Fruit fly (Drosophila melanogaster) whole organism, embryonic: ENCODE results near the gene glu.

Experiments
- CG10431 ChIP-seq: fragments of 200-800 bp; sonication (Bioruptor generic); optimal IDR thresholded peaks from 3 replicates; lab custom pipeline; 2018; ENCODE audit warnings: missing biosample characterization, mild to moderate bottlenecking, missing genetic modification characterization
- CG11093 ChIP-seq: fragments of 200-800 bp; sonication (Bioruptor generic); IDR thresholded peaks from 3 replicates; pipeline ENCODE4 v1.3.6; 2022; ENCODE audit warnings: missing biosample characterization, missing genetic modification characterization
- CG11560 ChIP-seq: fragments of 200-800 bp; sonication (Bioruptor generic); IDR thresholded peaks from 3 replicates; pipeline ENCODE4 v1.3.6; 2022; ENCODE audit warnings: missing biosample characterization, missing genetic modification characterization
- CG11696 ChIP-seq: fragments of 200-800 bp; sonication (Bioruptor generic); IDR thresholded peaks from 2 replicates; pipeline ENCODE4 v1.3.6; 2022; ENCODE audit warnings: missing biosample characterization, missing genetic modification characterization
- CG12659 ChIP-seq: fragments of 200-800 bp; sonication (Bioruptor generic); optimal IDR thresholded peaks from 3 replicates; lab custom pipeline; 2017; ENCODE audit warnings: mild to moderate bottlenecking, missing biosample characterization, missing genetic modification reagents, missing genetic modification characterization
- CG14860 ChIP-seq: fragments of 200-800 bp; sonication (Bioruptor generic); IDR thresholded peaks from 3 replicates; pipeline ENCODE4 v1.3.6; 2022; ENCODE audit warnings: missing biosample characterization, missing genetic modification characterization; ENCODE audit not compliant: partially characterized antibody
- CG16779 ChIP-seq: fragments of 200-800 bp; sonication (Bioruptor generic); IDR thresholded peaks from 2 replicates; pipeline ENCODE4 v1.3.6; 2022; ENCODE audit warnings: missing biosample characterization, missing genetic modification characterization
- CG16815 ChIP-seq: fragments of 200-800 bp; sonication (Bioruptor generic); optimal IDR thresholded peaks from 3 replicates; lab custom pipeline; 2017; ENCODE audit warnings: missing biosample characterization, mild to moderate bottlenecking, missing genetic modification characterization
- CG17802 ChIP-seq: fragments of 200-800 bp; sonication (Bioruptor generic); optimal IDR thresholded peaks from 2 replicates; lab custom pipeline; 2018; ENCODE audit warnings: missing biosample characterization, mild to moderate bottlenecking, missing genetic modification characterization, moderate library complexity
- CG18764 ChIP-seq: fragments of 200-800 bp; sonication (Bioruptor generic); optimal IDR thresholded peaks from 3 replicates; lab custom pipeline; 2016; ENCODE audit warnings: missing biosample characterization, missing genetic modification characterization
- CG32767 ChIP-seq: fragments of 200-800 bp; sonication (Bioruptor generic); IDR thresholded peaks from 2 replicates; pipeline ENCODE4 v1.3.6; 2022; ENCODE audit warnings: missing biosample characterization, missing genetic modification characterization
- CG3407 ChIP-seq: fragments of 200-800 bp; sonication (Bioruptor generic); optimal IDR thresholded peaks from 2 replicates; lab custom pipeline; 2018; ENCODE audit warnings: missing biosample characterization, mild to moderate bottlenecking, missing genetic modification characterization
- CG4282 ChIP-seq: fragments of 200-800 bp; sonication (Bioruptor generic); optimal IDR thresholded peaks from 2 replicates; lab custom pipeline; 2016; ENCODE audit warnings: missing biosample characterization, missing genetic modification characterization
- CG4360 ChIP-seq: fragments of 200-800 bp; sonication (Bioruptor generic); IDR thresholded peaks from 2 replicates; pipeline ENCODE4 v1.3.6; 2022; ENCODE audit warnings: missing biosample characterization, missing genetic modification characterization
- CG4617 ChIP-seq: fragments of 200-800 bp; sonication (Bioruptor generic); optimal IDR thresholded peaks from 3 replicates; lab custom pipeline; 2016; ENCODE audit warnings: missing biosample characterization, missing genetic modification characterization, borderline replicate concordance
- CG5245 ChIP-seq: fragments of 200-800 bp; sonication (Bioruptor generic); optimal IDR thresholded peaks from 3 replicates; lab custom pipeline; 2016; ENCODE audit warnings: missing biosample characterization, missing genetic modification characterization
- CG6689 ChIP-seq: fragments of 200-800 bp; sonication (Bioruptor generic); IDR thresholded peaks from 2 replicates; pipeline ENCODE4 v1.3.6; 2022; ENCODE audit warnings: missing biosample characterization, missing genetic modification characterization
- CG7745 ChIP-seq: fragments of 200-800 bp; sonication (Bioruptor generic); optimal IDR thresholded peaks from 2 replicates; lab custom pipeline; 2018; ENCODE audit warnings: missing biosample characterization, mild to moderate bottlenecking, missing genetic modification characterization, moderate library complexity
- Chrac-16 ChIP-seq: fragments of 200-800 bp; sonication (Bioruptor generic); optimal IDR thresholded peaks from 3 replicates; lab custom pipeline; 2016; ENCODE audit warnings: missing biosample characterization, missing genetic modification characterization
- Lim3 ChIP-seq: fragments of 200-800 bp; sonication (Bioruptor generic); IDR thresholded peaks from 2 replicates; pipeline ENCODE4 v1.3.6; 2022; ENCODE audit warnings: missing biosample characterization, missing genetic modification characterization
- MBD-R2 ChIP-seq: fragments of 200-800 bp; sonication (Bioruptor generic); IDR thresholded peaks from 2 replicates; pipeline ENCODE4 v1.3.6; 2022; ENCODE audit warnings: missing biosample characterization, missing genetic modification characterization
- Mad ChIP-seq: fragments of 200-800 bp; sonication (Bioruptor generic); optimal IDR thresholded peaks from 2 replicates; lab custom pipeline; 2016; ENCODE audit warnings: missing biosample characterization, missing genetic modification characterization
- NFAT ChIP-seq: fragments of 200-800 bp; sonication (Bioruptor generic); IDR thresholded peaks from 2 replicates; pipeline ENCODE4 v1.3.6; 2022; ENCODE audit warnings: missing biosample characterization, missing genetic modification characterization
- NK7.1 ChIP-seq: fragments of 200-800 bp; sonication (Bioruptor generic); optimal IDR thresholded peaks from 3 replicates; lab custom pipeline; 2016; ENCODE audit warnings: missing biosample characterization, missing genetic modification characterization
- Oli ChIP-seq: fragments of 200-800 bp; sonication (Bioruptor generic); optimal IDR thresholded peaks from 2 replicates; lab custom pipeline; 2018; ENCODE audit warnings: missing biosample characterization, mild to moderate bottlenecking, missing genetic modification characterization, moderate library complexity
- Poxn ChIP-seq: fragments of 200-800 bp; sonication (Bioruptor generic); IDR thresholded peaks from 2 replicates; pipeline ENCODE4 v1.3.6; 2022; ENCODE audit warnings: missing biosample characterization, missing genetic modification characterization
- Rfx ChIP-seq: fragments of 200-800 bp; sonication (Bioruptor generic); IDR thresholded peaks from 2 replicates; pipeline ENCODE4 v1.3.6; 2022; ENCODE audit warnings: missing biosample characterization, missing genetic modification characterization
- ase ChIP-seq: fragments of 200-800 bp; sonication (Bioruptor generic); IDR thresholded peaks from 3 replicates; pipeline ENCODE4 v1.3.6; 2022; ENCODE audit warnings: missing biosample characterization, missing genetic modification characterization
- bab2 ChIP-seq: fragments of 200-800 bp; sonication (Bioruptor generic); optimal IDR thresholded peaks from 2 replicates; lab custom pipeline; 2016; ENCODE audit warnings: missing biosample characterization, missing genetic modification characterization
- chm ChIP-seq: fragments of 200-800 bp; sonication (Bioruptor generic); IDR thresholded peaks from 2 replicates; pipeline ENCODE4 v1.3.6; 2022; ENCODE audit warnings: missing biosample characterization, missing genetic modification characterization
- disco-r ChIP-seq: fragments of 200-800 bp; sonication (Bioruptor generic); optimal IDR thresholded peaks from 2 replicates; lab custom pipeline; 2016; ENCODE audit warnings: missing biosample characterization, missing genetic modification characterization
- emc ChIP-seq: fragments of 200-800 bp; sonication (Bioruptor generic); optimal IDR thresholded peaks from 2 replicates; lab custom pipeline; 2016; ENCODE audit warnings: missing biosample characterization, missing genetic modification characterization
- gfzf ChIP-seq: fragments of 200-800 bp; sonication (Bioruptor generic); optimal IDR thresholded peaks from 2 replicates; lab custom pipeline; 2016; ENCODE audit warnings: missing biosample characterization, mild to moderate bottlenecking, missing genetic modification characterization, moderate library complexity
- gsb-n ChIP-seq: fragments of 200-800 bp; sonication (Bioruptor generic); optimal IDR thresholded peaks from 3 replicates; lab custom pipeline; 2018; ENCODE audit warnings: missing biosample characterization, mild to moderate bottlenecking, missing genetic modification characterization
- kni ChIP-seq: fragments of 200-800 bp; sonication (Bioruptor generic); optimal IDR thresholded peaks from 3 replicates; lab custom pipeline; 2017; ENCODE audit warnings: mild to moderate bottlenecking, missing biosample characterization, missing genetic modification reagents, missing genetic modification characterization
- nau ChIP-seq: fragments of 200-800 bp; sonication (Bioruptor generic); optimal IDR thresholded peaks from 3 replicates; lab custom pipeline; 2017; ENCODE audit warnings: missing biosample characterization, mild to moderate bottlenecking, missing genetic modification characterization, missing genetic modification reagents
- nom ChIP-seq: fragments of 200-800 bp; sonication (Bioruptor generic); optimal IDR thresholded peaks from 2 replicates; lab custom pipeline; 2017; ENCODE audit warnings: missing biosample characterization, missing genetic modification characterization, mild to moderate bottlenecking, moderate library complexity, missing genetic modification reagents
- peb ChIP-seq: fragments of 200-800 bp; sonication (Bioruptor generic); IDR thresholded peaks from 2 replicates; pipeline ENCODE4 v1.3.6; 2022; ENCODE audit warnings: missing biosample characterization, missing genetic modification characterization
- ro ChIP-seq: fragments of 200-800 bp; sonication (Bioruptor generic); IDR thresholded peaks from 2 replicates; pipeline ENCODE4 v1.3.6; 2022; ENCODE audit warnings: missing biosample characterization, missing genetic modification characterization
- scrt ChIP-seq: fragments of 200-800 bp; sonication (Bioruptor generic); optimal IDR thresholded peaks from 2 replicates; lab custom pipeline; 2018; ENCODE audit warnings: missing biosample characterization, mild to moderate bottlenecking, missing genetic modification characterization, moderate library complexity
- seq ChIP-seq: fragments of 200-800 bp; sonication (Bioruptor generic); IDR thresholded peaks from 2 replicates; pipeline ENCODE4 v1.3.6; 2022; ENCODE audit warnings: missing biosample characterization, missing genetic modification characterization
- sim ChIP-seq: fragments of 200-800 bp; sonication (Bioruptor generic); IDR thresholded peaks from 2 replicates; pipeline ENCODE4 v1.3.6; 2022; ENCODE audit warnings: missing biosample characterization, missing genetic modification characterization
- slou ChIP-seq: fragments of 200-800 bp; sonication (Bioruptor generic); optimal IDR thresholded peaks from 3 replicates; lab custom pipeline; 2016; ENCODE audit warnings: missing biosample characterization, missing genetic modification characterization
- sna ChIP-seq: fragments of 200-800 bp; sonication (Bioruptor generic); IDR thresholded peaks from 2 replicates; pipeline ENCODE4 v1.3.6; 2022; ENCODE audit warnings: missing biosample characterization, missing genetic modification characterization; ENCODE audit not compliant: partially characterized antibody
- sqz ChIP-seq: fragments of 200-800 bp; sonication (Bioruptor generic); optimal IDR thresholded peaks from 3 replicates; lab custom pipeline; 2018; ENCODE audit warnings: missing biosample characterization, mild to moderate bottlenecking, missing genetic modification characterization
- stwl ChIP-seq: fragments of 200-800 bp; sonication (Bioruptor generic); optimal IDR thresholded peaks from 3 replicates; lab custom pipeline; 2018; ENCODE audit warnings: missing biosample characterization, mild to moderate bottlenecking, missing genetic modification characterization, moderate library complexity
- tin ChIP-seq: fragments of 200-800 bp; sonication (Bioruptor generic); optimal IDR thresholded peaks from 3 replicates; lab custom pipeline; 2016; ENCODE audit warnings: missing biosample characterization, missing genetic modification characterization
- wor ChIP-seq: fragments of 200-800 bp; sonication (Bioruptor generic); IDR thresholded peaks from 2 replicates; pipeline ENCODE4 v1.3.6; 2022; ENCODE audit warnings: missing biosample characterization, missing genetic modification characterization
- zf30C ChIP-seq: fragments of 200-800 bp; sonication (Bioruptor generic); optimal IDR thresholded peaks from 3 replicates; lab custom pipeline; 2018; ENCODE audit warnings: missing biosample characterization, mild to moderate bottlenecking, missing genetic modification characterization

glu gene

dm6 chr2L:16683958-16684877 is 54.0 kb downstream of the glu start, which contains the start of gene CG31807 (continued):
- TF ChIP-seq slou (GFP tag; lab: Kevin White, UChicago) (peak; percentile 18), gfzf (GFP tag; lab: Kevin White, UChicago) (no peak), peb (GFP tag; lab: Robert Waterston, UW) (no peak), disco-r (GFP tag; lab: Kevin White, UChicago) (peak; percentile 70), CG14860 (GFP tag; lab: Robert Waterston, UW) (no peak), gsb-n (tag; lab: Kevin White, UChicago) (peak; percentile 73), CG16815 (peak; percentile 33), CG16779 (GFP tag; lab: Robert Waterston, UW) (no peak), Poxn (GFP tag; lab: Robert Waterston, UW) (no peak; the same call in 1 of the 2 replicates), wor (GFP tag; lab: Robert Waterston, UW) (peak; percentile 25; the same call in 1 of the 2 replicates), kni (GFP tag; lab: Kevin White, UChicago) (no peak), CG6689 (peak; percentile 70; the same call in 1 of the 2 replicates), tin (GFP tag; lab: Kevin White, UChicago) (peak; percentile 16), Lim3 (GFP tag; lab: Robert Waterston, UW) (no peak), seq (GFP tag; lab: Robert Waterston, UW) (peak; percentile 69), zf30C (GFP tag; lab: Kevin White, UChicago) (no peak), CG4360 (GFP tag; lab: Robert Waterston, UW) (no peak), sna (GFP tag; lab: Robert Waterston, UW) (no peak), Rfx (GFP tag; lab: Robert Waterston, UW) (peak; percentile 37), NFAT (0 out of 2 replicates have a peak, but pooled peaks have one; percentile 14), MBD-R2 (GFP tag; lab: Robert Waterston, UW) (no peak), CG4617 (GFP tag; lab: Kevin White, UChicago) (peak; percentile 9), CG18764 (GFP tag; lab: Kevin White, UChicago) (peak; percentile 34), bab2 (GFP tag; lab: Kevin White, UChicago) (peak; percentile 59), emc (GFP tag; lab: Kevin White, UChicago) (no peak), CG11560 (no peak), CG10431 (GFP tag; lab: Kevin White, UChicago) (peak; percentile 28), nom (peak; percentile 95), sqz (GFP tag; lab: Kevin White, UChicago) (peak; percentile 59), CG11093 (GFP tag; lab: Robert Waterston, UW) (no peak), ase (GFP tag; lab: Robert Waterston, UW) (peak; percentile 28; the same call in 1 of the 3 replicates), Oli (peak; percentile 87), NK7.1 (no peak), CG5245 (no peak), CG11696 (GFP tag; lab: Robert Waterston, UW) (no peak), Chrac-16 (GFP tag; lab: Kevin White, UChicago) (peak; percentile 39), Mad (GFP tag; lab: Kevin White, UChicago) (no peak), CG32767 (GFP tag; lab: Robert Waterston, UW) (no peak), sim (GFP tag; lab: Robert Waterston, UW) (0 out of 2 replicates have a peak, but pooled peaks have one; percentile 42), nau (GFP tag; lab: Kevin White, UChicago) (peak; percentile 52), CG4282 (GFP tag; lab: Kevin White, UChicago) (peak; percentile 61), CG3407 (GFP tag; lab: Kevin White, UChicago) (peak; percentile 75), stwl (no peak), CG17802 (tag; lab: Kevin White, UChicago) (peak; percentile 24), scrt (peak; percentile 77), ro (GFP tag; lab: Robert Waterston, UW) (no peak), CG12659 (GFP tag; lab: Kevin White, UChicago) (peak; percentile 62), CG7745 (tag; lab: Kevin White, UChicago) (no peak), chm (GFP tag; lab: Robert Waterston, UW) (peak; percentile 71)
